Worm (Caenorhabditis elegans): Measurements from ENCODE around the gene npa-1.

- TF ChIP-seq ztf-23 (GFP tag; IDR thresholded peaks at IDR 0.05) (no peak), ztf-29 (GFP tag; IDR thresholded peaks at IDR 0.05) (no peak), T22C8.4 (GFP tag; IDR thresholded peaks at IDR 0.05) (no peak), ref-1 (GFP tag; conservative IDR thresholded peaks at IDR 0.05) (no peak), klf-2 (GFP tag; conservative IDR thresholded peaks at IDR 0.05) (no peak), cog-1 (tag; optimal IDR thresholded peaks at IDR 0.05) (no peak), med-1 (GFP tag; optimal IDR thresholded peaks at IDR 0.05; ENCODE audit: insufficient read depth) (no peak), flt-1 (GFP tag; IDR thresholded peaks at IDR 0.05) (no peak)
Observed at ce11 chrV:7069605-7070004, 6.0 kb upstream of the npa-1 start.

Data from whole organism, midembryonic.